Fruit fly (Drosophila melanogaster) whole organism, embryonic: ENCODE results near the gene CG5214.

Source experiments
- Ada2b ChIP-seq: fragments of 200-800 bp; sonication (Bioruptor generic); IDR thresholded peaks from 2 replicates; pipeline ENCODE4 v1.3.6; 2022; ENCODE audit warnings: missing biosample characterization, missing genetic modification characterization
- Awh ChIP-seq: fragments of 200-800 bp; sonication (Bioruptor generic); IDR thresholded peaks from 2 replicates; pipeline ENCODE4, ENCODE4 v1.3.6; 2022; ENCODE audit warnings: missing biosample characterization, missing genetic modification characterization
- CG11696 ChIP-seq: fragments of 200-800 bp; sonication (Bioruptor generic); IDR thresholded peaks from 2 replicates; pipeline ENCODE4 v1.3.6; 2022; ENCODE audit warnings: missing biosample characterization, missing genetic modification characterization
- CG12155 ChIP-seq: fragments of 200-800 bp; sonication (Bioruptor generic); optimal IDR thresholded peaks from 3 replicates; lab custom pipeline; 2016; ENCODE audit warnings: missing biosample characterization, missing genetic modification characterization
- CG1233 ChIP-seq: fragments of 200-800 bp; sonication (Bioruptor generic); optimal IDR thresholded peaks from 4 replicates; lab custom pipeline; 2018; ENCODE audit warnings: missing biosample characterization, mild to moderate bottlenecking, missing genetic modification characterization
- CG14860 ChIP-seq: fragments of 200-800 bp; sonication (Bioruptor generic); IDR thresholded peaks from 3 replicates; pipeline ENCODE4 v1.3.6; 2022; ENCODE audit warnings: missing biosample characterization, missing genetic modification characterization; ENCODE audit not compliant: partially characterized antibody
- CG15601 ChIP-seq: fragments of 200-800 bp; sonication (Bioruptor generic); optimal IDR thresholded peaks from 3 replicates; lab custom pipeline; 2019; ENCODE audit warnings: missing biosample characterization, mild to moderate bottlenecking, missing genetic modification characterization, moderate library complexity
- CG16779 ChIP-seq: fragments of 200-800 bp; sonication (Bioruptor generic); IDR thresholded peaks from 2 replicates; pipeline ENCODE4 v1.3.6; 2022; ENCODE audit warnings: missing biosample characterization, missing genetic modification characterization
- CG1792 ChIP-seq: fragments of 200-800 bp; sonication (Bioruptor generic); optimal IDR thresholded peaks from 2 replicates; lab custom pipeline; 2016; ENCODE audit warnings: missing biosample characterization, missing genetic modification characterization
- CG18599 ChIP-seq: fragments of 200-800 bp; sonication (Bioruptor generic); optimal IDR thresholded peaks from 3 replicates; lab custom pipeline; 2017; ENCODE audit warnings: missing biosample characterization, missing genetic modification characterization, mild to moderate bottlenecking, moderate library complexity, missing genetic modification reagents
- CG2120 ChIP-seq: fragments of 200-800 bp; sonication (Bioruptor generic); optimal IDR thresholded peaks from 3 replicates; lab custom pipeline; 2016; ENCODE audit warnings: missing biosample characterization, missing genetic modification characterization
- CG31224 ChIP-seq: fragments of 200-800 bp; sonication (Bioruptor generic); IDR thresholded peaks from 2 replicates; pipeline ENCODE4 v1.3.6; 2022; ENCODE audit warnings: missing biosample characterization, missing genetic modification characterization
- CG31441 ChIP-seq: fragments of 200-800 bp; sonication (Bioruptor generic); IDR thresholded peaks from 2 replicates; pipeline ENCODE4 v1.3.6; 2022; ENCODE audit warnings: missing biosample characterization, missing genetic modification characterization
- CG34422 ChIP-seq: fragments of 200-800 bp; sonication (Bioruptor generic); IDR thresholded peaks from 3 replicates; pipeline ENCODE4 v1.3.6; 2022; ENCODE audit warnings: missing biosample characterization, missing genetic modification characterization
- CG3838 ChIP-seq: fragments of 200-800 bp; sonication (Bioruptor generic); optimal IDR thresholded peaks from 3 replicates; lab custom pipeline; 2016; ENCODE audit warnings: missing biosample characterization, missing genetic modification characterization
- CG42726 ChIP-seq: fragments of 200-800 bp; sonication (Bioruptor generic); IDR thresholded peaks from 2 replicates; pipeline ENCODE4 v1.3.6; 2022; ENCODE audit warnings: missing biosample characterization, missing genetic modification characterization; ENCODE audit not compliant: partially characterized antibody
- CG4328 ChIP-seq: fragments of 200-800 bp; sonication (Bioruptor generic); optimal IDR thresholded peaks from 3 replicates; lab custom pipeline; 2017; ENCODE audit warnings: missing biosample characterization, missing genetic modification reagents, missing genetic modification characterization
- CG6175 ChIP-seq: fragments of 200-800 bp; sonication (Bioruptor generic); IDR thresholded peaks from 3 replicates; pipeline ENCODE4 v1.3.6; 2022; ENCODE audit warnings: missing biosample characterization, missing genetic modification characterization
- CG6813 ChIP-seq: fragments of 200-800 bp; sonication (Bioruptor generic); optimal IDR thresholded peaks from 2 replicates; lab custom pipeline; 2017; ENCODE audit warnings: missing biosample characterization, missing genetic modification characterization, mild to moderate bottlenecking, moderate library complexity, missing genetic modification reagents
- CG6854 ChIP-seq: fragments of 200-800 bp; sonication (Bioruptor generic); optimal IDR thresholded peaks from 3 replicates; lab custom pipeline; 2017; ENCODE audit warnings: missing biosample characterization, mild to moderate bottlenecking, missing genetic modification characterization
- CG8478 ChIP-seq: fragments of >200 bp; optimal IDR thresholded peaks from 2 replicates; lab custom pipeline; 2018
- D19A ChIP-seq: fragments of 200-800 bp; optimal IDR thresholded peaks from 3 replicates; lab custom pipeline; 2019; ENCODE audit warnings: missing biosample characterization, mild to moderate bottlenecking, missing genetic modification characterization, moderate library complexity
- Dad ChIP-seq: fragments of 200-800 bp; sonication (Bioruptor generic); optimal IDR thresholded peaks from 3 replicates; lab custom pipeline; 2016; ENCODE audit warnings: missing biosample characterization, missing genetic modification characterization
- Deaf1 ChIP-seq: fragments of 200-800 bp; optimal IDR thresholded peaks from 3 replicates; lab custom pipeline; 2019; ENCODE audit warnings: missing biosample characterization, mild to moderate bottlenecking, missing genetic modification characterization, moderate library complexity
- Doc3 ChIP-seq: fragments of 200-800 bp; sonication (Bioruptor generic); IDR thresholded peaks from 3 replicates; pipeline ENCODE4 v1.3.6; 2022; ENCODE audit warnings: missing biosample characterization, missing genetic modification characterization; ENCODE audit not compliant: partially characterized antibody
- Dp ChIP-seq: fragments of 200-800 bp; sonication (Bioruptor generic); optimal IDR thresholded peaks from 2 replicates; lab custom pipeline; 2018; ENCODE audit warnings: missing biosample characterization, mild to moderate bottlenecking, missing genetic modification characterization, moderate library complexity
- Fer1 ChIP-seq: fragments of 200-800 bp; sonication (Bioruptor generic); optimal IDR thresholded peaks from 2 replicates; lab custom pipeline; 2017; ENCODE audit warnings: missing biosample characterization, mild to moderate bottlenecking, missing genetic modification characterization
- Hmx ChIP-seq: fragments of 200-800 bp; sonication (Bioruptor generic); optimal IDR thresholded peaks from 2 replicates; lab custom pipeline; 2016; ENCODE audit warnings: missing biosample characterization, missing genetic modification characterization
- Hr39 ChIP-seq: fragments of >200 bp; optimal IDR thresholded peaks from 2 replicates; lab custom pipeline; 2017
- cas ChIP-seq: fragments of 200-800 bp; sonication (Bioruptor generic); IDR thresholded peaks from 2 replicates; pipeline ENCODE4 v1.3.6; 2022; ENCODE audit warnings: missing biosample characterization, missing genetic modification characterization
- cg ChIP-seq: fragments of 200-800 bp; sonication (Bioruptor generic); optimal IDR thresholded peaks from 3 replicates; lab custom pipeline; 2019; ENCODE audit warnings: missing biosample characterization, mild to moderate bottlenecking, missing genetic modification characterization, moderate library complexity
- chm ChIP-seq: fragments of 200-800 bp; sonication (Bioruptor generic); IDR thresholded peaks from 2 replicates; pipeline ENCODE4 v1.3.6; 2022; ENCODE audit warnings: missing biosample characterization, missing genetic modification characterization
- crp ChIP-seq, 2 experiments: fragments of 200-800 bp; sonication (Bioruptor generic); optimal IDR thresholded peaks; 2 replicates in 1 of 2; 3 replicates in 1 of 2; lab custom pipeline; 2017; ENCODE audit warnings: missing biosample characterization in 2 of 2, missing genetic modification characterization in 2 of 2, mild to moderate bottlenecking in 1 of 2, moderate library complexity in 1 of 2
- ewg ChIP-seq: fragments of 200-800 bp; sonication (Bioruptor generic); optimal IDR thresholded peaks from 3 replicates; lab custom pipeline; 2017; ENCODE audit warnings: mild to moderate bottlenecking, missing biosample characterization, missing genetic modification reagents, missing genetic modification characterization
- gfzf ChIP-seq: fragments of 200-800 bp; sonication (Bioruptor generic); optimal IDR thresholded peaks from 2 replicates; lab custom pipeline; 2016; ENCODE audit warnings: missing biosample characterization, mild to moderate bottlenecking, missing genetic modification characterization, moderate library complexity
- lov ChIP-seq, 2 experiments: fragments of 200-800 bp in 1 of 2; fragments of >200 bp in 1 of 2; sonication (Bioruptor generic) in 1 of 2; IDR thresholded peaks in 1 of 2; optimal IDR thresholded peaks in 1 of 2; 2 replicates in 1 of 2; 3 replicates in 1 of 2; pipeline versions ENCODE4 v1.3.6 to Lab custom; 2017 to 2022; ENCODE audit warnings: missing biosample characterization in 1 of 2, missing genetic modification characterization in 1 of 2
- nerfin-1 ChIP-seq: fragments of 200-800 bp; sonication (Bioruptor generic); optimal IDR thresholded peaks from 3 replicates; lab custom pipeline; 2019; ENCODE audit warnings: missing biosample characterization, mild to moderate bottlenecking, missing genetic modification characterization, moderate library complexity
- nerfin-2 ChIP-seq: fragments of 200-800 bp; sonication (Bioruptor generic); IDR thresholded peaks from 2 replicates; pipeline ENCODE4 v1.3.6; 2022; ENCODE audit warnings: missing biosample characterization, missing genetic modification characterization; ENCODE audit not compliant: partially characterized antibody
- onecut ChIP-seq: fragments of 200-800 bp; sonication (Bioruptor generic); IDR thresholded peaks from 2 replicates; pipeline ENCODE4 v1.3.6; 2022; ENCODE audit warnings: missing biosample characterization, missing genetic modification characterization
- otp ChIP-seq: fragments of 200-800 bp; sonication (Bioruptor generic); IDR thresholded peaks from 3 replicates; pipeline ENCODE4, ENCODE4 v1.3.6; 2022; ENCODE audit warnings: missing biosample characterization, missing genetic modification characterization
- ranshi ChIP-seq: fragments of 200-800 bp; sonication (Bioruptor generic); IDR thresholded peaks from 2 replicates; pipeline ENCODE4 v1.3.6; 2022; ENCODE audit warnings: missing biosample characterization, missing genetic modification characterization
- scrt ChIP-seq: fragments of 200-800 bp; sonication (Bioruptor generic); optimal IDR thresholded peaks from 2 replicates; lab custom pipeline; 2018; ENCODE audit warnings: missing biosample characterization, mild to moderate bottlenecking, missing genetic modification characterization, moderate library complexity
- slbo ChIP-seq: fragments of 200-800 bp; sonication (Bioruptor generic); IDR thresholded peaks from 2 replicates; pipeline ENCODE4 v1.3.6; 2022; ENCODE audit warnings: missing biosample characterization, missing genetic modification characterization
- slou ChIP-seq: fragments of 200-800 bp; sonication (Bioruptor generic); optimal IDR thresholded peaks from 3 replicates; lab custom pipeline; 2016; ENCODE audit warnings: missing biosample characterization, missing genetic modification characterization
- tap ChIP-seq: fragments of 200-800 bp; optimal IDR thresholded peaks from 3 replicates; lab custom pipeline; 2019; ENCODE audit warnings: missing biosample characterization, mild to moderate bottlenecking, missing genetic modification characterization, moderate library complexity
- ttk ChIP-seq: fragments of 200-800 bp; sonication (Bioruptor generic); IDR thresholded peaks from 2 replicates; pipeline ENCODE4 v2.1.2; 2022; ENCODE audit warnings: missing biosample characterization, missing genetic modification characterization
- tup ChIP-seq: fragments of 200-800 bp; sonication (Bioruptor generic); optimal IDR thresholded peaks from 2 replicates; lab custom pipeline; 2016; ENCODE audit warnings: missing biosample characterization, mild to moderate bottlenecking, missing genetic modification characterization, moderate library complexity
- usp ChIP-seq: fragments of >200 bp; optimal IDR thresholded peaks from 2 replicates; lab custom pipeline; 2017; ENCODE audit warnings: missing biosample characterization, missing genetic modification characterization
- vfl ChIP-seq: fragments of 200-800 bp; sonication (Bioruptor generic); optimal IDR thresholded peaks from 2 replicates; lab custom pipeline; 2016; ENCODE audit warnings: missing biosample characterization, missing genetic modification characterization
- vvl ChIP-seq: fragments of 200-800 bp; sonication (Bioruptor generic); IDR thresholded peaks from 2 replicates; pipeline ENCODE4 v1.3.6; 2022; ENCODE audit warnings: missing biosample characterization, missing genetic modification characterization
- wor ChIP-seq: fragments of 200-800 bp; sonication (Bioruptor generic); IDR thresholded peaks from 2 replicates; pipeline ENCODE4 v1.3.6; 2022; ENCODE audit warnings: missing biosample characterization, missing genetic modification characterization

CG5214 gene

dm6 chr3R:11226496-11226895, 17.6 kb upstream of the CG5214 start, which contains the start of gene CG17726 (continued):
- TF ChIP-seq CG1792 = peak; percentile 62
- peak; percentile 19 for TF ChIP-seq Dp (GFP tag; lab: Kevin White, UChicago)
- TF ChIP-seq Hr39 (lab: Kevin White, UChicago) = no peak
- TF ChIP-seq ttk (GFP tag; lab: Robert Waterston, UW) = peak; percentile 98
- no peak for TF ChIP-seq CG8478
- peak; percentile 84 for TF ChIP-seq Dad (GFP tag; lab: Kevin White, UChicago)
- TF ChIP-seq CG31441 (GFP tag; lab: Robert Waterston, UW) = peak; percentile 98
- TF ChIP-seq tap (tag; lab: Kevin White, UChicago) = peak; percentile 98
- peak; percentile 95 for TF ChIP-seq onecut
- peak; percentile 97 for TF ChIP-seq CG15601
- peak; percentile 87 for TF ChIP-seq CG6175 (GFP tag; lab: Robert Waterston, UW)
- peak; percentile 98 for TF ChIP-seq ranshi (GFP tag; lab: Robert Waterston, UW)
- no peak for TF ChIP-seq nerfin-2 (GFP tag; lab: Robert Waterston, UW)
- TF ChIP-seq cg (GFP tag; lab: Kevin White, UChicago) = no peak
- no peak for TF ChIP-seq lov (optimal IDR thresholded peaks at IDR 0.05; lab: Kevin White, UChicago)
- peak; percentile 98 for TF ChIP-seq lov (GFP tag; IDR thresholded peaks at IDR 0.05; lab: Robert Waterston, UW)
- peak; percentile 85 for TF ChIP-seq Deaf1 (tag; lab: Kevin White, UChicago)
- TF ChIP-seq Fer1 (GFP tag; lab: Kevin White, UChicago) = peak; percentile 94
- peak; percentile 96 for TF ChIP-seq cas
- peak; percentile 89 for TF ChIP-seq tup (GFP tag; lab: Kevin White, UChicago)
- peak; percentile 99 for TF ChIP-seq Awh
- peak; percentile 99 for TF ChIP-seq chm
- TF ChIP-seq CG4328 (GFP tag; lab: Kevin White, UChicago) = peak; percentile 55
- TF ChIP-seq CG14860 = no peak
- peak; percentile 93 for TF ChIP-seq CG6813
- TF ChIP-seq wor (GFP tag; lab: Robert Waterston, UW) = peak; percentile 97
- TF ChIP-seq crp (GFP tag; optimal IDR thresholded peaks at IDR 0.05; lab: Kevin White, UChicago) = peak; percentile 62 to 88
- TF ChIP-seq D19A (tag; lab: Kevin White, UChicago) = peak; percentile 99
- TF ChIP-seq scrt = no peak
- TF ChIP-seq CG12155 (GFP tag; lab: Kevin White, UChicago) = peak; percentile 95
- TF ChIP-seq CG42726 = no peak
- TF ChIP-seq nerfin-1 (tag; lab: Kevin White, UChicago) = peak; percentile 93
- TF ChIP-seq CG1233 (GFP tag; lab: Kevin White, UChicago) = peak; percentile 91
- peak; percentile 90 for TF ChIP-seq CG16779 (GFP tag; lab: Robert Waterston, UW)
- TF ChIP-seq CG2120 = peak; percentile 97
- TF ChIP-seq CG18599 (GFP tag; lab: Kevin White, UChicago) = no peak
- peak; percentile 99 for TF ChIP-seq vvl (GFP tag; lab: Robert Waterston, UW)
- TF ChIP-seq CG3838 (GFP tag; lab: Kevin White, UChicago) = peak; percentile 85
- TF ChIP-seq CG11696 (GFP tag; lab: Robert Waterston, UW) = peak; percentile 94
- TF ChIP-seq ewg (GFP tag; lab: Kevin White, UChicago) = peak; percentile 93
- TF ChIP-seq Doc3 (GFP tag; lab: Robert Waterston, UW) = no peak
- TF ChIP-seq CG6854 (GFP tag; lab: Kevin White, UChicago) = peak; percentile 89
- peak; percentile 95 for TF ChIP-seq CG31224 (GFP tag; lab: Robert Waterston, UW)
- peak; percentile 98 for TF ChIP-seq otp (GFP tag; lab: Robert Waterston, UW)
- no peak for TF ChIP-seq usp (GFP tag; lab: Kevin White, UChicago)
- TF ChIP-seq Hmx = peak; percentile 84
- TF ChIP-seq slou (GFP tag; lab: Kevin White, UChicago) = peak; percentile 86
- TF ChIP-seq slbo = peak; percentile 98
- TF ChIP-seq Ada2b (GFP tag; lab: Robert Waterston, UW) = peak; percentile 98
- peak; percentile 98 for TF ChIP-seq CG34422 (GFP tag; lab: Robert Waterston, UW)
- TF ChIP-seq gfzf (GFP tag; lab: Kevin White, UChicago) = peak; percentile 20
- peak; percentile 88 for TF ChIP-seq vfl (GFP tag; lab: Kevin White, UChicago)
